Worm (Caenorhabditis elegans): ENCODE results near the gene C08F11.13.

- TF ChIP-seq unc-62 (GFP tag; optimal IDR thresholded peaks at IDR 0.05) = no peak
- TF ChIP-seq sptf-2 (GFP tag; optimal IDR thresholded peaks at IDR 0.05) = no peak
- TF ChIP-seq bed-2 (GFP tag; IDR thresholded peaks at IDR 0.05) = no peak
- no peak for TF ChIP-seq pha-4 (tag; optimal IDR thresholded peaks at IDR 0.05)
- TF ChIP-seq lir-1 (GFP tag; conservative IDR thresholded peaks at IDR 0.05) = no peak
- TF ChIP-seq nhr-179 (tag; optimal IDR thresholded peaks at IDR 0.05) = no peak
Measured at ce11 chrIV:13575673-13576072, 34.0 kb downstream of the C08F11.13 start.

All from whole organism, young adult.